Worm (Caenorhabditis elegans) whole organism, young adult: ENCODE results near the gene K06A4.10.

ENCODE experiments used
- F23B12.7 ChIP-seq: sonication (generic microtip); optimal IDR thresholded peaks from 2 replicates; lab custom pipeline; 2017; ENCODE audit warnings: missing genetic modification characterization, mild to moderate bottlenecking, missing compliant biosample characterization, antibody characterized with exemption, moderate library complexity; ENCODE audit not compliant: insufficient read depth
- attf-3 ChIP-seq: fragments of 200-800 bp; sonication (Bioruptor generic); conservative IDR thresholded peaks from 2 replicates; pipeline ENCODE4 v1.3.6; 2022; ENCODE audit warnings: missing genetic modification reagents, missing genetic modification characterization, missing compliant biosample characterization
- bed-2 ChIP-seq: fragments of 200-800 bp; sonication (Bioruptor generic); IDR thresholded peaks from 2 replicates; pipeline ENCODE4 v1.3.6; 2022; ENCODE audit warnings: missing genetic modification reagents, missing genetic modification characterization, missing compliant biosample characterization
- efl-1 ChIP-seq: fragments of 150-350 bp; optimal IDR thresholded peaks from 2 replicates; lab custom pipeline; 2014; ENCODE audit warnings: missing biosample characterization, missing genetic modification reagents, missing genetic modification characterization
- pha-4 ChIP-seq: fragments of 150-350 bp; sonication (generic microtip); optimal IDR thresholded peaks from 2 replicates; lab custom pipeline; 2014; ENCODE audit warnings: missing biosample characterization, missing genetic modification reagents, missing genetic modification characterization
- rcor-1 ChIP-seq: fragments of 200-800 bp; sonication (Bioruptor generic); IDR thresholded peaks from 2 replicates; pipeline ENCODE4 v1.3.6; 2022; ENCODE audit warnings: missing genetic modification reagents, missing genetic modification characterization, missing compliant biosample characterization
- unc-130 ChIP-seq: sonication (generic microtip); optimal IDR thresholded peaks from 2 replicates; lab custom pipeline; 2016; ENCODE audit warnings: missing genetic modification reagents, missing genetic modification characterization, missing compliant biosample characterization
- ztf-18 ChIP-seq: sonication (generic microtip); optimal IDR thresholded peaks from 2 replicates; lab custom pipeline; 2016; ENCODE audit warnings: missing genotype, mild to moderate bottlenecking, missing genetic modification characterization, missing compliant biosample characterization

- TF ChIP-seq rcor-1 (GFP tag; lab: Robert Waterston, UW) (no peak), attf-3 (GFP tag; lab: Robert Waterston, UW) (no peak), unc-130 (GFP tag; lab: Kevin White, UChicago) (no peak), F23B12.7 (tag; lab: Kevin White, UChicago) (no peak), pha-4 (tag; lab: Kevin White, UChicago) (no peak), bed-2 (GFP tag; lab: Robert Waterston, UW) (no peak), ztf-18 (tag; lab: Kevin White, UChicago) (no peak), efl-1 (GFP tag; lab: Kevin White, UChicago) (no peak)
These were observed 24.1 kb downstream of the K06A4.10 start for ce11 chrV:9465529-9465928.
